Worm (Caenorhabditis elegans) whole organism, young adult: ENCODE results near the gene C09F9.1.

Experiments
- B0035.1 ChIP-seq: sonication (generic microtip); optimal IDR thresholded peaks from 2 replicates; lab custom pipeline; 2016; ENCODE audit warnings: missing genetic modification characterization, mild to moderate bottlenecking, missing compliant biosample characterization, missing genotype, missing genetic modification reagents
- F10E7.11 ChIP-seq: sonication (generic microtip); optimal IDR thresholded peaks from 2 replicates; lab custom pipeline; 2017; ENCODE audit warnings: mild to moderate bottlenecking, missing genetic modification characterization, moderate library complexity, missing compliant biosample characterization
- F33H1.4 ChIP-seq: fragments of 200-800 bp; sonication (Bioruptor generic); IDR thresholded peaks from 2 replicates; pipeline ENCODE4 v1.3.6; 2022; ENCODE audit warnings: missing genetic modification reagents, missing genetic modification characterization, missing compliant biosample characterization
- F49E8.2 ChIP-seq: sonication (generic microtip); optimal IDR thresholded peaks from 3 replicates; lab custom pipeline; 2017; ENCODE audit warnings: missing genetic modification characterization, mild to moderate bottlenecking, missing compliant biosample characterization, antibody characterized with exemption, moderate library complexity; ENCODE audit not compliant: insufficient read depth
- F52B5.7 ChIP-seq: sonication (generic microtip); optimal IDR thresholded peaks from 2 replicates; lab custom pipeline; 2016; ENCODE audit warnings: mild to moderate bottlenecking, missing genetic modification characterization, missing compliant biosample characterization
- K12H6.12 ChIP-seq: fragments of 200-800 bp; sonication (Bioruptor generic); optimal IDR thresholded peaks from 2 replicates; lab custom pipeline; 2018; ENCODE audit warnings: mild to moderate bottlenecking, missing genetic modification characterization, missing compliant biosample characterization
- Y56A3A.18 ChIP-seq: fragments of 200-800 bp; sonication (Bioruptor generic); IDR thresholded peaks from 2 replicates; pipeline ENCODE4 v1.3.6; 2022; ENCODE audit warnings: missing genetic modification reagents, missing genetic modification characterization, missing compliant biosample characterization
- aptf-2 ChIP-seq: fragments of 200-800 bp; sonication (Bioruptor generic); conservative IDR thresholded peaks from 2 replicates; pipeline ENCODE4 v1.3.6; 2022; ENCODE audit warnings: missing genetic modification reagents, missing genetic modification characterization, missing compliant biosample characterization
- aptf-3 ChIP-seq: fragments of 200-800 bp; sonication (Bioruptor generic); IDR thresholded peaks from 2 replicates; pipeline ENCODE4 v1.3.6; 2022; ENCODE audit warnings: missing genetic modification characterization, missing compliant biosample characterization
- attf-5 ChIP-seq: fragments of 200-800 bp; sonication (Bioruptor generic); optimal IDR thresholded peaks from 2 replicates; lab custom pipeline; 2018; ENCODE audit warnings: mild to moderate bottlenecking, missing genetic modification characterization, missing compliant biosample characterization
- bed-1 ChIP-seq: fragments of 200-800 bp; sonication (Bioruptor generic); IDR thresholded peaks from 2 replicates; pipeline ENCODE4 v1.3.6; 2022; ENCODE audit warnings: missing genetic modification reagents, missing genetic modification characterization, missing compliant biosample characterization
- ceh-40 ChIP-seq: fragments of 200-800 bp; sonication (Bioruptor generic); IDR thresholded peaks from 2 replicates; pipeline ENCODE4 v1.3.6; 2022; ENCODE audit warnings: missing genetic modification characterization, missing compliant biosample characterization
- ceh-91 ChIP-seq: fragments of 200-800 bp; sonication (Bioruptor generic); IDR thresholded peaks from 2 replicates; pipeline ENCODE4 v1.3.6; 2022; ENCODE audit warnings: missing genetic modification reagents, missing genetic modification characterization, missing compliant biosample characterization
- die-1 ChIP-seq: sonication (generic microtip); optimal IDR thresholded peaks from 2 replicates; lab custom pipeline; 2016; ENCODE audit warnings: missing genotype, mild to moderate bottlenecking, missing genetic modification characterization, missing compliant biosample characterization
- efl-1 ChIP-seq: fragments of 150-350 bp; optimal IDR thresholded peaks from 2 replicates; lab custom pipeline; 2014; ENCODE audit warnings: missing biosample characterization, missing genetic modification reagents, missing genetic modification characterization
- egl-44 ChIP-seq: fragments of 200-800 bp; sonication (Bioruptor generic); IDR thresholded peaks from 2 replicates; pipeline ENCODE4 v1.3.6; 2022; ENCODE audit warnings: missing genetic modification reagents, missing genetic modification characterization, missing compliant biosample characterization
- hsf-1 ChIP-seq: fragments of 200-800 bp; sonication (Bioruptor generic); IDR thresholded peaks from 2 replicates; pipeline ENCODE4 v1.3.6; 2022; ENCODE audit warnings: missing genetic modification reagents, missing genetic modification characterization, missing compliant biosample characterization
- lin-35 ChIP-seq, 3 experiments: fragments of 150-350 bp in 2 of 3; sonication (generic microtip) in 1 of 3; optimal IDR thresholded peaks; 2 replicates each; lab custom pipeline; 2014 to 2018; ENCODE audit warnings: missing biosample characterization in 3 of 3, missing genetic modification characterization in 3 of 3, missing genetic modification reagents in 3 of 3
- madf-10 ChIP-seq: sonication (generic microtip); optimal IDR thresholded peaks from 2 replicates; lab custom pipeline; 2016; ENCODE audit warnings: mild to moderate bottlenecking, missing genetic modification characterization, missing compliant biosample characterization
- madf-6 ChIP-seq: fragments of 200-800 bp; sonication (Bioruptor generic); IDR thresholded peaks from 2 replicates; pipeline ENCODE4 v1.3.6; 2022; ENCODE audit warnings: missing genetic modification reagents, missing genetic modification characterization, missing compliant biosample characterization
- nfya-1 ChIP-seq: sonication (generic microtip); optimal IDR thresholded peaks from 2 replicates; lab custom pipeline; 2017; ENCODE audit warnings: antibody characterized with exemption, missing compliant biosample characterization, missing genetic modification characterization, borderline replicate concordance; ENCODE audit not compliant: insufficient read depth
- nhr-120 ChIP-seq: fragments of 200-800 bp; sonication (Bioruptor generic); IDR thresholded peaks from 2 replicates; pipeline ENCODE4 v1.3.6; 2022; ENCODE audit warnings: missing genetic modification characterization, missing compliant biosample characterization
- nhr-27 ChIP-seq: fragments of 200-800 bp; sonication (Bioruptor generic); optimal IDR thresholded peaks from 2 replicates; lab custom pipeline; 2018; ENCODE audit warnings: mild to moderate bottlenecking, missing genetic modification characterization, moderate library complexity, missing compliant biosample characterization
- pbrm-1 ChIP-seq: fragments of 200-800 bp; sonication (Bioruptor generic); IDR thresholded peaks from 2 replicates; pipeline ENCODE4 v1.3.6; 2022; ENCODE audit warnings: missing genetic modification reagents, missing genetic modification characterization, missing compliant biosample characterization
- rec-8 ChIP-seq, 2 experiments: sonication (generic microtip); optimal IDR thresholded peaks; 2 replicates each; lab custom pipeline; 2016; ENCODE audit warnings: mild to moderate bottlenecking in 2 of 2, missing genetic modification characterization in 2 of 2, missing genetic modification reagents in 2 of 2, missing genotype in 2 of 2, missing biosample characterization in 1 of 2, missing compliant biosample characterization in 1 of 2, moderate library complexity in 1 of 2
- rpc-1 ChIP-seq, 2 experiments: fragments of 150-350 bp in 1 of 2; sonication (generic microtip) in 1 of 2; optimal IDR thresholded peaks; 2 replicates each; lab custom pipeline; 2014 to 2018; ENCODE audit warnings: missing biosample characterization in 1 of 2, missing genetic modification characterization in 1 of 2, missing genetic modification reagents in 1 of 2, missing genotype in 1 of 2
- sea-2 ChIP-seq: fragments of 200-800 bp; sonication (Bioruptor generic); IDR thresholded peaks from 2 replicates; pipeline ENCODE4 v1.3.6; 2022; ENCODE audit warnings: missing genetic modification characterization, missing compliant biosample characterization
- snpc-3.4 ChIP-seq: sonication (generic microtip); optimal IDR thresholded peaks from 2 replicates; lab custom pipeline; 2017; ENCODE audit warnings: missing genetic modification characterization, mild to moderate bottlenecking, missing compliant biosample characterization, antibody characterized with exemption, moderate library complexity, missing genotype, missing genetic modification reagents
- snpc-4 ChIP-seq, 5 experiments: fragments of 150-350 bp in 1 of 5; sonication (generic microtip) in 4 of 5; optimal IDR thresholded peaks; 2 replicates each; lab custom pipeline; 2014 to 2018; ENCODE audit warnings: missing genetic modification characterization in 5 of 5, missing biosample characterization in 3 of 5, antibody characterized with exemption in 2 of 5, mild to moderate bottlenecking in 2 of 5, missing compliant biosample characterization in 2 of 5, missing genotype in 2 of 5, moderate library complexity in 2 of 5, missing genetic modification reagents in 1 of 5
- zfh-2 ChIP-seq: fragments of 200-800 bp; sonication (Bioruptor generic); conservative IDR thresholded peaks from 2 replicates; pipeline ENCODE4 v1.3.6; 2022; ENCODE audit warnings: missing genetic modification reagents, missing genetic modification characterization, missing compliant biosample characterization
- ztf-26 ChIP-seq: sonication (generic microtip); optimal IDR thresholded peaks from 2 replicates; lab custom pipeline; 2017; ENCODE audit warnings: missing genetic modification characterization, missing compliant biosample characterization
- ztf-6 ChIP-seq: fragments of 200-800 bp; sonication (Bioruptor generic); IDR thresholded peaks from 2 replicates; pipeline ENCODE4 v1.3.6; 2022; ENCODE audit warnings: missing genetic modification reagents, missing genetic modification characterization, missing compliant biosample characterization

The C09F9.1 gene

DNA sequence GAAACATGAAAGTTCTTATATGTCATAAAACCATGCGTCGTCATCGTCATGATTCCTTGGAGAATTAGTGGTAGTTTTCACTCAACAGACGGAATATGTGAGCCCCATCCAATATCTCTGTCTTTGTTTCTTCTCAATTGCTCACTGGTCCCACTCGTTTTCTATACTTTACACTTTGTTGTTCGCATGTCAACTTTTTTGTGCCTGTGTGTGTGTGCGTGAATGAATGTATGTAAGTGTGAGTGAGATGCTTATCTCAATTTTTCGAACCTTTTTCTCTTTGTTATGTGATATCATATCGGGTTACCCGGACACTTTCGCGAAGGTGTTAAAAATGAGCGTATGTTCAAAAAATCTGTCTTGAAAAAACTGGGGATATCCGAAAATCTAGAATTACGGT is 26.1 kb upstream of the C09F9.1 start:
- TF ChIP-seq F33H1.4 (GFP tag; lab: Robert Waterston, UW) (no peak), nfya-1 (no peak)

DNA sequence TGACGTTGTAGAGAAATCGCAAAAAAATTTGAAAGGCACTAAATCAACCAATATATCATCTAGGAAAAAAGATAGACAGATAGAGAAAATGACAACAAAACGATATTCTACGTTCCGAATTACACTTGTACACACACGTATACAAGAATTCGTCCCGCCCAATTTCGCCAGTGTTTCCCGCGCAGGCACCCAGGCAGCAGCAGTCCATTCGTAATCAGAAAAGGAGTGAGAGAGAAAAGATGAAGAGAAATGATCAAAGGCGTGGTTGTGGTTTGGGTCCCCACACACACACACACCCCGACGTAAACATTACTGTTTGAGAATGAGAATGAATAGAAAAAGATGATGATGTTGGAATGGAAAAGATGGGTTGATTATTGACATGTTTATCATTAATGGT is 24.5 kb upstream of the C09F9.1 start:
- TF ChIP-seq nhr-27 (tag; lab: Kevin White, UChicago) (no peak), aptf-2 (GFP tag; lab: Robert Waterston, UW) (no peak), die-1 (tag; lab: Kevin White, UChicago) (no peak), F10E7.11 (tag; lab: Kevin White, UChicago) (no peak), Y56A3A.18 (GFP tag; lab: Robert Waterston, UW) (no peak)

DNA sequence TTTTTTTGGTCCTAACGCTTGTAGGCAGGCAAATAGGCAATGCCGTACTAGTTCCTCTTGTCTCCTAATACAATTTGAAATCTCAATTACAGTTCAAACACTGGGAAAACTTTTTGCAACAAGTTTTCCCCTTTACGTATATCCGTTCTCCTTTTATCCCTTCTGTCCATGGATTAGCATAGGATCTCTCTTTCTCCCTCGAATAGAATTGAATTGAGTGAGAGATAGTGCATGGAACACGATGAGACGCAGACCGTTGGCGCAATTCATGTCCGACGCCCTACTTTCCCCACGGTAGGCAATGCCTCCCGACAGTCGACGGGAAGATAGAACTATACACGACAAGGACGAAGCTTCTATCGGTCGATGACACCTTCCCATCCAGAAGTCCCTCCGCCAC is 20.0 kb upstream of the C09F9.1 start, which contains the start of gene hhat-1:
TSS of gene hhat-1 (plus strand) at position 301 of the 400 bp plus-strand sequence.
- TF ChIP-seq ceh-91 (GFP tag; lab: Robert Waterston, UW) (no peak), ztf-6 (no peak), aptf-3 (GFP tag; lab: Robert Waterston, UW) (no peak), pbrm-1 (GFP tag; lab: Robert Waterston, UW) (no peak), efl-1 (GFP tag; lab: Kevin White, UChicago) (no peak), madf-10 (tag; lab: Kevin White, UChicago) (no peak), ceh-40 (GFP tag; lab: Robert Waterston, UW) (no peak), bed-1 (GFP tag; lab: Robert Waterston, UW) (no peak), B0035.1 (no peak), rec-8 (tag; optimal IDR thresholded peaks at IDR 0.05; lab: Kevin White, UChicago) (no peak), F49E8.2 (no peak), egl-44 (GFP tag; lab: Robert Waterston, UW) (no peak), K12H6.12 (tag; lab: Kevin White, UChicago) (no peak), snpc-4 (GFP tag; optimal IDR thresholded peaks at IDR 0.05; lab: Kevin White, UChicago) (no peak), snpc-4 (tag; optimal IDR thresholded peaks at IDR 0.05; lab: Kevin White, UChicago) (no peak), hsf-1 (no peak), snpc-3.4 (tag; lab: Kevin White, UChicago) (no peak), F33H1.4 (GFP tag; lab: Robert Waterston, UW) (no peak), attf-5 (GFP tag; lab: Kevin White, UChicago) (no peak), sea-2 (GFP tag; lab: Robert Waterston, UW) (no peak)

DNA sequence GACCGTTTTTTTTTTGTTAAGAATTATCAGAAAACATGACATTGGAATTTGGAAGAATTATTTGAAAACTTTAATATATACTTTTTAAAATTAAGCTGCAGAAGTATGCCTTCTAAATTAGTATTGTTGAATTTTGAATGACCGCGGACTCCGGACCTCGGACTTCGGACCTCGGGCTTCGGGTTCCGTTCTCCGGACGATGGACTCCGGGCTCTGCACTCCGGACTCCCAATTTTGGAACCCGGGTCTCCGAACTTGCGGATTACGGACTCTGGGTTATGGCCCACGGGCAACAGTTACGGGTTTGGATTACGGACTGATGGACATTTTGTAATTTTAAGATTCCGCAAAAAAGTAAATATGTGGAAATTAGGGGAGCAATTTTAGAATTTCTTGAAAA is 14.5 kb upstream of the C09F9.1 start:
- TF ChIP-seq zfh-2 (GFP tag; lab: Robert Waterston, UW) (peak; percentile 59; the same call in 1 of the 2 replicates), rpc-1 (optimal IDR thresholded peaks at IDR 0.05; lab: Kevin White, UChicago) (no peak), rpc-1 (tag; optimal IDR thresholded peaks at IDR 0.05; lab: Kevin White, UChicago) (no peak), madf-6 (no peak), F52B5.7 (tag; lab: Kevin White, UChicago) (no peak), nhr-27 (tag; lab: Kevin White, UChicago) (no peak), F10E7.11 (tag; lab: Kevin White, UChicago) (no peak), nhr-120 (no peak), lin-35 (GFP tag; optimal IDR thresholded peaks at IDR 0.05; lab: Kevin White, UChicago) (no peak)

DNA sequence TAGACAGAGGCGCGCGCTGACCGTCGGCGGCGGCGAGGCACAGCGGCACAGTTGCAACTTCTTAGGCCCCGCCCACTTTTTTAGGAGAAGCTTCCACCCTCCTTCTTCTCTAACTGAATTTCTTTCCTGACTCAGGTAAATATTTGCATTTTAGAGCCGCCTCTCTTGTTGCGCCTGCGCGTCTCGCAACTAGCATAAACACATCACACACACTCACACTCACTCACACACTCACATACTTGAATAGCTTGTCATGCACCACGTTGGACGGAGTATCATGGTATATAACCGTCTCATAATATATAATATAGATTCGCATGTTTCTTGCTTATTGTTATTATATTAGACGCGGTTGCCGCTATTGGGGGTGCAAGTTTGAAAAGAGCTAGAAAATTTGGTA is 13.8 kb upstream of the C09F9.1 start, which contains the start of gene unc-52:
TSS of gene unc-52 (minus strand) at position 80 of the 400 bp plus-strand sequence.
- TF ChIP-seq ztf-26 (tag; lab: Kevin White, UChicago) (no peak), zfh-2 (GFP tag; lab: Robert Waterston, UW) (0 out of 2 replicates have a peak, but pooled peaks have one; percentile 17)
